Fruit fly (Drosophila melanogaster): ENCODE data around the gene sov.

Gene sov

dm6 chrX:6795987-6796691 is 40.0 kb downstream of the sov start:
- no peak for TF ChIP-seq fkh (GFP tag; optimal IDR thresholded peaks at IDR 0.05)
- TF ChIP-seq eg (GFP tag; IDR thresholded peaks at IDR 0.05), result no peak
- TF ChIP-seq CG8319 (GFP tag; optimal IDR thresholded peaks at IDR 0.05), result no peak
- TF ChIP-seq acj6 (GFP tag; optimal IDR thresholded peaks at IDR 0.05), result peak; percentile 17
- TF ChIP-seq CG6163 (GFP tag; IDR thresholded peaks at IDR 0.05), result no peak
- peak; percentile 19 for TF ChIP-seq CG32006 (GFP tag; optimal IDR thresholded peaks at IDR 0.05)
- TF ChIP-seq pdm3 (GFP tag; optimal IDR thresholded peaks at IDR 0.05), result peak; percentile 34
- no peak for TF ChIP-seq Blimp-1 (GFP tag; optimal IDR thresholded peaks at IDR 0.05)
- TF ChIP-seq Eip75B (GFP tag; optimal IDR thresholded peaks at IDR 0.05), result no peak
- TF ChIP-seq Eip78C (GFP tag), result no peak
- no peak for TF ChIP-seq Met (GFP tag; optimal IDR thresholded peaks at IDR 0.05)
- no peak for TF ChIP-seq vri (GFP tag; optimal IDR thresholded peaks at IDR 0.05)
- TF ChIP-seq Ets21C (GFP tag; optimal IDR thresholded peaks at IDR 0.05), result no peak
- TF ChIP-seq Smox (GFP tag; optimal IDR thresholded peaks at IDR 0.05), result no peak
- no peak for TF ChIP-seq CG8119 (GFP tag; IDR thresholded peaks at IDR 0.05)
- TF ChIP-seq Hr38 (GFP tag; optimal IDR thresholded peaks at IDR 0.05), result no peak
- TF ChIP-seq CG3919 (GFP tag; optimal IDR thresholded peaks at IDR 0.05), result no peak
- TF ChIP-seq CG10669 (GFP tag; optimal IDR thresholded peaks at IDR 0.05), result no peak
- TF ChIP-seq CG16779 (tag; optimal IDR thresholded peaks at IDR 0.05), result no peak
- no peak for TF ChIP-seq CG6854 (GFP tag; optimal IDR thresholded peaks at IDR 0.05)
- TF ChIP-seq Gug (GFP tag; IDR thresholded peaks at IDR 0.05), result no peak
- no peak for TF ChIP-seq net (GFP tag; optimal IDR thresholded peaks at IDR 0.05)
- no peak for TF ChIP-seq spab (GFP tag; optimal IDR thresholded peaks at IDR 0.05)
- no peak for TF ChIP-seq Sox102F (GFP tag; optimal IDR thresholded peaks at IDR 0.05)
- TF ChIP-seq Eip93F (GFP tag; optimal IDR thresholded peaks at IDR 0.05), result no peak
- no peak for TF ChIP-seq Sox15 (GFP tag; optimal IDR thresholded peaks at IDR 0.05)
- TF ChIP-seq CG9139 (GFP tag; optimal IDR thresholded peaks at IDR 0.05), result no peak
- TF ChIP-seq Sox14 (GFP tag; optimal IDR thresholded peaks at IDR 0.05), result no peak
- TF ChIP-seq Hr39 (GFP tag; optimal IDR thresholded peaks at IDR 0.05), result no peak
- TF ChIP-seq CG34406 (GFP tag; optimal IDR thresholded peaks at IDR 0.05), result peak; percentile 11
- TF ChIP-seq CG11902 (GFP tag; optimal IDR thresholded peaks at IDR 0.05), result no peak
- no peak for TF ChIP-seq CG4318 (GFP tag; optimal IDR thresholded peaks at IDR 0.05)
- no peak for TF ChIP-seq CG8632 (GFP tag; optimal IDR thresholded peaks at IDR 0.05)
- no peak for TF ChIP-seq CG6808 (GFP tag; optimal IDR thresholded peaks at IDR 0.05)
- TF ChIP-seq Lpt (GFP tag; optimal IDR thresholded peaks at IDR 0.05), result no peak
- no peak for TF ChIP-seq cyc (GFP tag; optimal IDR thresholded peaks at IDR 0.05)
- no peak for TF ChIP-seq CG15336 (GFP tag; IDR thresholded peaks at IDR 0.05)
- no peak for TF ChIP-seq CG7368 (GFP tag; optimal IDR thresholded peaks at IDR 0.05)
- no peak for TF ChIP-seq fd85E (GFP tag; optimal IDR thresholded peaks at IDR 0.05)
- peak; percentile 64 for TF ChIP-seq svp (GFP tag)
- TF ChIP-seq CG31627 (GFP tag; optimal IDR thresholded peaks at IDR 0.05), result peak; percentile 11
- no peak for TF ChIP-seq fd59A (GFP tag; optimal IDR thresholded peaks at IDR 0.05)
- TF ChIP-seq CG1621 (tag; optimal IDR thresholded peaks at IDR 0.05), result no peak
- no peak for TF ChIP-seq dsx (GFP tag; optimal IDR thresholded peaks at IDR 0.05; ENCODE audit: poor library complexity, severe bottlenecking)
- no peak for TF ChIP-seq ss (GFP tag; optimal IDR thresholded peaks at IDR 0.05)
- no peak for TF ChIP-seq Ets96B (tag; optimal IDR thresholded peaks at IDR 0.05)
- TF ChIP-seq CG3032 (tag; optimal IDR thresholded peaks at IDR 0.05), result no peak
- TF ChIP-seq topi (GFP tag; optimal IDR thresholded peaks at IDR 0.05), result peak; percentile 25
- TF ChIP-seq lz (GFP tag; optimal IDR thresholded peaks at IDR 0.05), result no peak
- no peak for TF ChIP-seq CG6276 (GFP tag; optimal IDR thresholded peaks at IDR 0.05)
- peak; percentile 7 for TF ChIP-seq Hr4 (GFP tag; optimal IDR thresholded peaks at IDR 0.05)
- TF ChIP-seq esn (GFP tag; optimal IDR thresholded peaks at IDR 0.05), result peak; percentile 13

Data from whole organism, prepupa.